Fruit fly (Drosophila melanogaster): ENCODE data around the gene CG32548.

The CG32548 gene

dm6 chrX:18407394-18407721 is 33.0 kb downstream of the CG32548 start (continued):
- no peak for TF ChIP-seq CG18619 (GFP tag; optimal IDR thresholded peaks at IDR 0.05)
- TF ChIP-seq kay (GFP tag; optimal IDR thresholded peaks at IDR 0.05): no peak
- TF ChIP-seq CG17612 (GFP tag; IDR thresholded peaks at IDR 0.05): no peak
- TF ChIP-seq CG9609 (GFP tag; optimal IDR thresholded peaks at IDR 0.05): peak; percentile 1
- no peak for TF ChIP-seq Sin3A (optimal IDR thresholded peaks at IDR 0.05)
- TF ChIP-seq CG12391 (tag; optimal IDR thresholded peaks at IDR 0.05): peak; percentile 23
- no peak for TF ChIP-seq CG13894 (tag; optimal IDR thresholded peaks at IDR 0.05)
- no peak for TF ChIP-seq lov (optimal IDR thresholded peaks at IDR 0.05)
- no peak for TF ChIP-seq lov (GFP tag; IDR thresholded peaks at IDR 0.05)
- no peak for TF ChIP-seq gsb-n (tag; optimal IDR thresholded peaks at IDR 0.05)
- TF ChIP-seq CG7556 (GFP tag; optimal IDR thresholded peaks at IDR 0.05): no peak
- TF ChIP-seq HLH54F (GFP tag; optimal IDR thresholded peaks at IDR 0.05): no peak
- TF ChIP-seq disco-r (GFP tag; optimal IDR thresholded peaks at IDR 0.05): no peak
- no peak for TF ChIP-seq Hey (tag; optimal IDR thresholded peaks at IDR 0.05)
- no peak for TF ChIP-seq CG3407 (GFP tag; optimal IDR thresholded peaks at IDR 0.05)
- TF ChIP-seq CG4328 (GFP tag; optimal IDR thresholded peaks at IDR 0.05): no peak
- TF ChIP-seq CG31224 (GFP tag; IDR thresholded peaks at IDR 0.05): no peak
- no peak for TF ChIP-seq NfI (GFP tag; optimal IDR thresholded peaks at IDR 0.05)
- TF ChIP-seq CG14441 (GFP tag; IDR thresholded peaks at IDR 0.05): no peak
- no peak for TF ChIP-seq Awh (GFP tag; IDR thresholded peaks at IDR 0.05)
- TF ChIP-seq CG2116 (GFP tag; optimal IDR thresholded peaks at IDR 0.05): peak; percentile 4
- TF ChIP-seq Dip3 (GFP tag; optimal IDR thresholded peaks at IDR 0.05): no peak
- TF ChIP-seq Oaz (GFP tag; IDR thresholded peaks at IDR 0.05): no peak
- no peak for TF ChIP-seq Dref (GFP tag; IDR thresholded peaks at IDR 0.05)
- no peak for TF ChIP-seq Aef1 (GFP tag; IDR thresholded peaks at IDR 0.05)
- no peak for TF ChIP-seq Drgx (GFP tag; IDR thresholded peaks at IDR 0.05)
- no peak for TF ChIP-seq CG10209 (GFP tag; optimal IDR thresholded peaks at IDR 0.05)
- no peak for TF ChIP-seq CG7271 (tag; optimal IDR thresholded peaks at IDR 0.05)
- TF ChIP-seq fd102C (GFP tag; optimal IDR thresholded peaks at IDR 0.05): no peak
- no peak for TF ChIP-seq CG7372 (GFP tag; IDR thresholded peaks at IDR 0.05)
- TF ChIP-seq bbx (GFP tag; IDR thresholded peaks at IDR 0.05; ENCODE audit: partially characterized antibody): no peak
- no peak for TF ChIP-seq cg (GFP tag; optimal IDR thresholded peaks at IDR 0.05)
- TF ChIP-seq dmrt11E (tag; optimal IDR thresholded peaks at IDR 0.05): no peak
- TF ChIP-seq B-H1 (GFP tag; IDR thresholded peaks at IDR 0.05): no peak
- TF ChIP-seq Ada2b (GFP tag; IDR thresholded peaks at IDR 0.05): 0 out of 2 replicates have a peak, but pooled peaks have one; percentile 23
- TF ChIP-seq ftz-f1 (GFP tag; optimal IDR thresholded peaks at IDR 0.05): no peak
- TF ChIP-seq CG8388 (GFP tag; optimal IDR thresholded peaks at IDR 0.05): peak; percentile 2
- peak; percentile 54 for TF ChIP-seq PHDP (tag; optimal IDR thresholded peaks at IDR 0.05)
- peak; percentile 6; the same call in 1 of the 3 replicates for TF ChIP-seq dysf (GFP tag; IDR thresholded peaks at IDR 0.05)
- no peak for TF ChIP-seq CG1233 (GFP tag; optimal IDR thresholded peaks at IDR 0.05)
- no peak for TF ChIP-seq en (GFP tag; optimal IDR thresholded peaks at IDR 0.05)
- no peak for TF ChIP-seq Spps (tag; optimal IDR thresholded peaks at IDR 0.05)
- TF ChIP-seq Deaf1 (tag; optimal IDR thresholded peaks at IDR 0.05): no peak
- no peak for TF ChIP-seq Antp (GFP tag; optimal IDR thresholded peaks at IDR 0.05)
- no peak for TF ChIP-seq danr (GFP tag; IDR thresholded peaks at IDR 0.05)
- peak; percentile 10 for TF ChIP-seq CG30403 (GFP tag; optimal IDR thresholded peaks at IDR 0.05)
- no peak for TF ChIP-seq CG4404 (GFP tag; IDR thresholded peaks at IDR 0.05)
- TF ChIP-seq ERR (GFP tag; optimal IDR thresholded peaks at IDR 0.05): peak; percentile 16
- no peak for TF ChIP-seq CG10543 (GFP tag; optimal IDR thresholded peaks at IDR 0.05)
- TF ChIP-seq CG14965 (GFP tag; optimal IDR thresholded peaks at IDR 0.05; ENCODE audit: borderline replicate concordance): no peak
- TF ChIP-seq lola (GFP tag; optimal IDR thresholded peaks at IDR 0.05): no peak
- no peak for TF ChIP-seq CG8089 (GFP tag; optimal IDR thresholded peaks at IDR 0.05)
- TF ChIP-seq CG11695 (GFP tag; IDR thresholded peaks at IDR 0.05): no peak

Data from whole organism, embryonic.